Fruit fly (Drosophila melanogaster): ENCODE data around the gene Bub1.

dm6 chr2L:5237899-5238566 is 40.6 kb upstream of the Bub1 start:
- no peak for TF ChIP-seq N (GFP tag; optimal IDR thresholded peaks at IDR 0.05)
- TF ChIP-seq tai (GFP tag; optimal IDR thresholded peaks at IDR 0.05), result no peak
- no peak for TF ChIP-seq Abd-B (GFP tag; optimal IDR thresholded peaks at IDR 0.05)
- TF ChIP-seq OdsH (GFP tag; optimal IDR thresholded peaks at IDR 0.05), result peak; percentile 69
- TF ChIP-seq usp (GFP tag; optimal IDR thresholded peaks at IDR 0.05), result no peak
- TF ChIP-seq fru (GFP tag; optimal IDR thresholded peaks at IDR 0.05), result peak; percentile 38
- TF ChIP-seq dsf (GFP tag; optimal IDR thresholded peaks at IDR 0.05; ENCODE audit: borderline replicate concordance), result no peak
- peak; percentile 24 for TF ChIP-seq HLH106 (tag; optimal IDR thresholded peaks at IDR 0.05)
- TF ChIP-seq br (GFP tag; optimal IDR thresholded peaks at IDR 0.05), result no peak
- no peak for TF ChIP-seq ey (GFP tag; optimal IDR thresholded peaks at IDR 0.05)
- TF ChIP-seq Dif (GFP tag; optimal IDR thresholded peaks at IDR 0.05; ENCODE audit: partially characterized antibody), result no peak
- TF ChIP-seq CrebA (GFP tag; optimal IDR thresholded peaks at IDR 0.05; ENCODE audit: borderline replicate concordance), result no peak
